Worm (Caenorhabditis elegans): Measurements from ENCODE around the gene ZK250.2.
"Not testable (repeated sequence)": the region's sequence is repeated elsewhere in the genome, so short reads cannot be mapped to it uniquely, and the experiment has no call there.

Gene ZK250.2

ce11 chrII:1955568-1955967 lies 7.1 kb downstream of the ZK250.2 start, which contains the start of gene math-49:
Gene math-49, minus strand, starts transcription at chrII:1955668.
- TF ChIP-seq egl-27 (tag; optimal IDR thresholded peaks at IDR 0.05); nhr-23 (tag; optimal IDR thresholded peaks at IDR 0.05); ama-1 (optimal IDR thresholded peaks at IDR 0.05): not testable (repeated sequence)

ce11 chrII:1986979-1987378 lies 38.5 kb downstream of the ZK250.2 start, which contains the start of gene Y16E11A.4:
Gene Y16E11A.4, plus strand, starts transcription at chrII:1987279.
- no peak for TF ChIP-seq nhr-6 (tag; optimal IDR thresholded peaks at IDR 0.05)
- TF ChIP-seq elt-1 (tag; optimal IDR thresholded peaks at IDR 0.05): no peak
- no peak for TF ChIP-seq ztf-1 (GFP tag; conservative IDR thresholded peaks at IDR 0.05)
- no peak for TF ChIP-seq lin-11 (tag; optimal IDR thresholded peaks at IDR 0.05)
- TF ChIP-seq mbf-1 (tag; optimal IDR thresholded peaks at IDR 0.05): no peak
- no peak for TF ChIP-seq peb-1 (tag; optimal IDR thresholded peaks at IDR 0.05)
- TF ChIP-seq lsy-2 (tag; optimal IDR thresholded peaks at IDR 0.05): no peak
- TF ChIP-seq aly-2 (tag; optimal IDR thresholded peaks at IDR 0.05): no peak
- no peak for TF ChIP-seq mdl-1 (tag; optimal IDR thresholded peaks at IDR 0.05)
- TF ChIP-seq C34F6.9 (tag; optimal IDR thresholded peaks at IDR 0.05): no peak
- TF ChIP-seq nhr-21 (tag; optimal IDR thresholded peaks at IDR 0.05): no peak
- no peak for TF ChIP-seq blmp-1 (tag; optimal IDR thresholded peaks at IDR 0.05; ENCODE audit: insufficient read depth)
- no peak for TF ChIP-seq lin-13 (GFP tag; optimal IDR thresholded peaks at IDR 0.05)
- no peak for TF ChIP-seq skn-1 (tag; optimal IDR thresholded peaks at IDR 0.05)
- TF ChIP-seq ztf-4 (tag; optimal IDR thresholded peaks at IDR 0.05): no peak
- no peak for TF ChIP-seq elt-3 (tag; optimal IDR thresholded peaks at IDR 0.05)
- no peak for TF ChIP-seq nhr-23 (tag; optimal IDR thresholded peaks at IDR 0.05)
- no peak for TF ChIP-seq nhr-12 (tag; optimal IDR thresholded peaks at IDR 0.05)

ce11 chrII:1989010-1989409 lies 40.5 kb downstream of the ZK250.2 start, which contains the start of gene math-44:
Gene math-44, plus strand, starts transcription at chrII:1989310.
- TF ChIP-seq ztf-1 (GFP tag; conservative IDR thresholded peaks at IDR 0.05) (no peak), unc-62 (GFP tag; optimal IDR thresholded peaks at IDR 0.05) (no peak), elt-1 (tag; optimal IDR thresholded peaks at IDR 0.05) (no peak), dmd-4 (tag; optimal IDR thresholded peaks at IDR 0.05) (no peak), C34F6.9 (tag; optimal IDR thresholded peaks at IDR 0.05) (no peak), F13H6.1 (tag; optimal IDR thresholded peaks at IDR 0.05) (no peak), snpc-4 (tag; optimal IDR thresholded peaks at IDR 0.05) (no peak), peb-1 (tag; optimal IDR thresholded peaks at IDR 0.05) (no peak), elt-3 (tag; optimal IDR thresholded peaks at IDR 0.05) (no peak), crh-2 (tag; optimal IDR thresholded peaks at IDR 0.05) (no peak), nhr-237 (tag; optimal IDR thresholded peaks at IDR 0.05) (no peak), lin-39 (tag; optimal IDR thresholded peaks at IDR 0.05) (no peak), sem-4 (tag; optimal IDR thresholded peaks at IDR 0.05) (no peak)

- TF ChIP-seq ceh-82 (tag; optimal IDR thresholded peaks at IDR 0.05): no peak
- no peak for TF ChIP-seq nhr-237 (tag; optimal IDR thresholded peaks at IDR 0.05)
- TF ChIP-seq nhr-11 (tag; optimal IDR thresholded peaks at IDR 0.05): no peak
- TF ChIP-seq gmeb-1 (tag; optimal IDR thresholded peaks at IDR 0.05): no peak
- TF ChIP-seq F13H6.1 (tag; optimal IDR thresholded peaks at IDR 0.05): no peak
- no peak for TF ChIP-seq Y55F3AM.14 (GFP tag; optimal IDR thresholded peaks at IDR 0.05)
- TF ChIP-seq unc-55 (GFP tag; optimal IDR thresholded peaks at IDR 0.05): no peak
- no peak for TF ChIP-seq R02D3.7 (tag; optimal IDR thresholded peaks at IDR 0.05)
- TF ChIP-seq mab-5 (tag; optimal IDR thresholded peaks at IDR 0.05): no peak
- no peak for TF ChIP-seq ztf-1 (GFP tag; conservative IDR thresholded peaks at IDR 0.05)
- no peak for TF ChIP-seq C34F6.9 (tag; optimal IDR thresholded peaks at IDR 0.05)
- TF ChIP-seq ZK546.5 (tag; optimal IDR thresholded peaks at IDR 0.05): no peak
- no peak for TF ChIP-seq nhr-21 (tag; optimal IDR thresholded peaks at IDR 0.05)
- no peak for TF ChIP-seq zag-1 (tag; optimal IDR thresholded peaks at IDR 0.05)
- TF ChIP-seq nhr-77 (tag; optimal IDR thresholded peaks at IDR 0.05): no peak
- TF ChIP-seq blmp-1 (tag; optimal IDR thresholded peaks at IDR 0.05; ENCODE audit: insufficient read depth): no peak
Measured at ce11 chrII:1993738-1994137, 45.2 kb downstream of the ZK250.2 start, which contains the start of gene math-21. Gene math-21, plus strand, starts transcription at chrII:1994038.
